Worm (Caenorhabditis elegans): ENCODE measurements around the gene fbxa-166.

- TF ChIP-seq Y56A3A.18 (GFP tag; IDR thresholded peaks at IDR 0.05), result no peak
- TF ChIP-seq unc-62 (GFP tag; optimal IDR thresholded peaks at IDR 0.05), result no peak
- no peak for TF ChIP-seq lin-40 (tag; optimal IDR thresholded peaks at IDR 0.05)
- TF ChIP-seq ztf-18 (tag; optimal IDR thresholded peaks at IDR 0.05), result no peak
- TF ChIP-seq B0261.1 (tag; optimal IDR thresholded peaks at IDR 0.05), result no peak
- no peak for TF ChIP-seq F52B5.7 (tag; optimal IDR thresholded peaks at IDR 0.05)
- TF ChIP-seq mxl-1 (tag; optimal IDR thresholded peaks at IDR 0.05), result no peak
- TF ChIP-seq F49E8.2 (tag; optimal IDR thresholded peaks at IDR 0.05; ENCODE audit: insufficient read depth), result no peak
- TF ChIP-seq pha-4 (tag; optimal IDR thresholded peaks at IDR 0.05), result no peak
- no peak for TF ChIP-seq tlf-1 (GFP tag; optimal IDR thresholded peaks at IDR 0.05)
- TF ChIP-seq nhr-27 (tag; optimal IDR thresholded peaks at IDR 0.05), result no peak
These were observed 6.8 kb upstream of the fbxa-166 start, which contains the start of gene C08E3.14 for ce11 chrII:1625666-1626065.
